Fruit fly (Drosophila melanogaster) whole organism, embryonic: ENCODE measurements around the gene Nrd1.
A peak's percentile ranks its signal among the peaks of the same experiment; 100 is the strongest.

ENCODE experiments used
- Antp ChIP-seq: fragments of 200-800 bp; sonication (Bioruptor generic); optimal IDR thresholded peaks from 3 replicates; lab custom pipeline; 2016; ENCODE audit warnings: missing biosample characterization, missing genetic modification characterization
- Atf-2 ChIP-seq: fragments of 200-800 bp; sonication (Bioruptor generic); optimal IDR thresholded peaks from 2 replicates; lab custom pipeline; 2016; ENCODE audit warnings: missing biosample characterization, missing genetic modification characterization
- Atf3 ChIP-seq: fragments of 200-800 bp; sonication (Bioruptor generic); optimal IDR thresholded peaks from 3 replicates; lab custom pipeline; 2016; ENCODE audit warnings: missing biosample characterization, missing genetic modification characterization
- Bgb ChIP-seq: fragments of 200-800 bp; sonication (Bioruptor generic); IDR thresholded peaks from 2 replicates; pipeline ENCODE4 v1.3.6; 2022; ENCODE audit warnings: missing biosample characterization, missing genetic modification characterization; ENCODE audit not compliant: partially characterized antibody
- CG1024 ChIP-seq: fragments of 200-800 bp; sonication (Bioruptor generic); IDR thresholded peaks from 2 replicates; pipeline ENCODE4 v1.3.6; 2022; ENCODE audit warnings: missing biosample characterization, missing genetic modification characterization
- CG10431 ChIP-seq: fragments of 200-800 bp; sonication (Bioruptor generic); optimal IDR thresholded peaks from 3 replicates; lab custom pipeline; 2018; ENCODE audit warnings: missing biosample characterization, mild to moderate bottlenecking, missing genetic modification characterization
- CG10543 ChIP-seq: fragments of 200-800 bp; sonication (Bioruptor generic); optimal IDR thresholded peaks from 3 replicates; lab custom pipeline; 2017; ENCODE audit warnings: missing biosample characterization, mild to moderate bottlenecking, missing genetic modification characterization, moderate library complexity
- CG10654 ChIP-seq: fragments of 200-800 bp; sonication (Bioruptor generic); optimal IDR thresholded peaks from 2 replicates; lab custom pipeline; 2016; ENCODE audit warnings: missing biosample characterization, missing genetic modification characterization
- CG11504 ChIP-seq: fragments of 200-800 bp; sonication (Bioruptor generic); optimal IDR thresholded peaks from 3 replicates; lab custom pipeline; 2019; ENCODE audit warnings: missing biosample characterization, mild to moderate bottlenecking, missing genetic modification characterization, moderate library complexity
- CG11695 ChIP-seq: fragments of 200-800 bp; sonication (Bioruptor generic); IDR thresholded peaks from 3 replicates; pipeline ENCODE4 v1.3.6; 2022; ENCODE audit warnings: missing biosample characterization, missing genetic modification characterization
- CG12219 ChIP-seq: fragments of 200-800 bp; sonication (Bioruptor generic); optimal IDR thresholded peaks from 3 replicates; lab custom pipeline; 2018; ENCODE audit warnings: missing biosample characterization, mild to moderate bottlenecking, missing genetic modification characterization
- CG12391 ChIP-seq: fragments of 200-800 bp; sonication (Bioruptor generic); optimal IDR thresholded peaks from 3 replicates; lab custom pipeline; 2018; ENCODE audit warnings: missing biosample characterization, mild to moderate bottlenecking, missing genetic modification characterization, moderate library complexity
- CG12659 ChIP-seq: fragments of 200-800 bp; sonication (Bioruptor generic); optimal IDR thresholded peaks from 3 replicates; lab custom pipeline; 2017; ENCODE audit warnings: mild to moderate bottlenecking, missing biosample characterization, missing genetic modification reagents, missing genetic modification characterization
- CG14050 ChIP-seq: fragments of 200-800 bp; sonication (Bioruptor generic); IDR thresholded peaks from 3 replicates; pipeline ENCODE4 v1.3.6; 2022; ENCODE audit warnings: missing biosample characterization, missing genetic modification characterization
- CG1529 ChIP-seq: fragments of 200-800 bp; sonication (Bioruptor generic); optimal IDR thresholded peaks from 3 replicates; lab custom pipeline; 2018; ENCODE audit warnings: missing biosample characterization, missing genetic modification characterization
- CG17361 ChIP-seq: fragments of 200-800 bp; sonication (Bioruptor generic); IDR thresholded peaks from 3 replicates; pipeline ENCODE4 v1.3.6; 2022; ENCODE audit warnings: missing biosample characterization, missing genetic modification characterization
- CG17912 ChIP-seq: fragments of 200-800 bp; sonication (Bioruptor generic); optimal IDR thresholded peaks from 2 replicates; lab custom pipeline; 2018; ENCODE audit warnings: missing biosample characterization, mild to moderate bottlenecking, missing genetic modification characterization
- CG18262 ChIP-seq: fragments of 200-800 bp; optimal IDR thresholded peaks from 3 replicates; lab custom pipeline; 2019; ENCODE audit warnings: missing biosample characterization, mild to moderate bottlenecking, missing genetic modification characterization, moderate library complexity
- CG30403 ChIP-seq: fragments of 200-800 bp; sonication (Bioruptor generic); optimal IDR thresholded peaks from 3 replicates; lab custom pipeline; 2016; ENCODE audit warnings: missing biosample characterization, missing genetic modification characterization
- CG33557 ChIP-seq: fragments of 200-800 bp; sonication (Bioruptor generic); optimal IDR thresholded peaks from 2 replicates; lab custom pipeline; 2019; ENCODE audit warnings: missing biosample characterization, mild to moderate bottlenecking, missing genetic modification characterization, moderate library complexity
- CG3847 ChIP-seq: fragments of 200-800 bp; sonication (Bioruptor generic); IDR thresholded peaks from 2 replicates; pipeline ENCODE4 v1.3.6; 2022; ENCODE audit warnings: missing biosample characterization, missing genetic modification characterization
- CG4617 ChIP-seq: fragments of 200-800 bp; sonication (Bioruptor generic); optimal IDR thresholded peaks from 3 replicates; lab custom pipeline; 2016; ENCODE audit warnings: missing biosample characterization, missing genetic modification characterization, borderline replicate concordance
- CG4820 ChIP-seq: fragments of 200-800 bp; sonication (Bioruptor generic); optimal IDR thresholded peaks from 3 replicates; lab custom pipeline; 2016; ENCODE audit warnings: missing biosample characterization, missing genetic modification characterization
- CG6791 ChIP-seq: fragments of 200-800 bp; sonication (Bioruptor generic); IDR thresholded peaks from 3 replicates; pipeline ENCODE4 v1.3.6; 2022; ENCODE audit warnings: missing biosample characterization, missing genetic modification characterization; ENCODE audit not compliant: partially characterized antibody
- CG7987 ChIP-seq: fragments of 200-800 bp; sonication (Bioruptor generic); optimal IDR thresholded peaks from 2 replicates; lab custom pipeline; 2018; ENCODE audit warnings: missing biosample characterization, mild to moderate bottlenecking, missing genetic modification characterization, moderate library complexity
- CG8924 ChIP-seq: fragments of 200-800 bp; optimal IDR thresholded peaks from 3 replicates; lab custom pipeline; 2019; ENCODE audit warnings: missing biosample characterization, mild to moderate bottlenecking, missing genetic modification characterization, moderate library complexity
- CG9727 ChIP-seq: fragments of 200-800 bp; sonication (Bioruptor generic); optimal IDR thresholded peaks from 3 replicates; lab custom pipeline; 2017; ENCODE audit warnings: missing biosample characterization, mild to moderate bottlenecking, missing genetic modification characterization
- Chrac-16 ChIP-seq: fragments of 200-800 bp; sonication (Bioruptor generic); optimal IDR thresholded peaks from 3 replicates; lab custom pipeline; 2016; ENCODE audit warnings: missing biosample characterization, missing genetic modification characterization
- Doc2 ChIP-seq: fragments of 200-800 bp; sonication (Bioruptor generic); IDR thresholded peaks from 2 replicates; pipeline ENCODE4 v1.3.6; 2022; ENCODE audit warnings: missing biosample characterization, missing genetic modification characterization
- E2f1 ChIP-seq: fragments of 200-800 bp; sonication (Bioruptor generic); IDR thresholded peaks from 2 replicates; pipeline ENCODE4 v1.3.6; 2022; ENCODE audit warnings: missing biosample characterization, missing genetic modification characterization
- ERR ChIP-seq: fragments of 200-800 bp; sonication (Bioruptor generic); optimal IDR thresholded peaks from 2 replicates; lab custom pipeline; 2016; ENCODE audit warnings: missing biosample characterization, missing genetic modification characterization
- Eip74EF ChIP-seq, 2 experiments: fragments of 200-800 bp in 1 of 2; fragments of >200 bp in 1 of 2; sonication (Bioruptor generic) in 1 of 2; optimal IDR thresholded peaks; 2 replicates each; lab custom pipeline; 2017 to 2019; ENCODE audit warnings: missing biosample characterization in 2 of 2, missing genetic modification characterization in 2 of 2, mild to moderate bottlenecking in 1 of 2, moderate library complexity in 1 of 2
- MTF-1 ChIP-seq: fragments of 200-800 bp; sonication (Bioruptor generic); optimal IDR thresholded peaks from 2 replicates; lab custom pipeline; 2018; ENCODE audit warnings: missing biosample characterization, mild to moderate bottlenecking, missing genetic modification characterization, borderline replicate concordance
- Med ChIP-seq: fragments of 200-800 bp; sonication (Bioruptor generic); peaks from one replicate; lab custom pipeline; 2016; ENCODE audit warnings: missing biosample characterization, missing genetic modification characterization, mild to moderate bottlenecking, inconsistent platforms, moderate library complexity
- NC2β ChIP-seq: fragments of 200-800 bp; sonication (Bioruptor generic); optimal IDR thresholded peaks from 2 replicates; lab custom pipeline; 2016; ENCODE audit warnings: missing biosample characterization, missing genetic modification characterization
- Ptx1 ChIP-seq: fragments of 200-800 bp; sonication (Bioruptor generic); IDR thresholded peaks from 2 replicates; pipeline ENCODE4 v1.3.6; 2022; ENCODE audit warnings: missing biosample characterization, missing genetic modification characterization
- Rfx ChIP-seq: fragments of 200-800 bp; sonication (Bioruptor generic); IDR thresholded peaks from 2 replicates; pipeline ENCODE4 v1.3.6; 2022; ENCODE audit warnings: missing biosample characterization, missing genetic modification characterization
- Tbp ChIP-seq: fragments of >200 bp; optimal IDR thresholded peaks from 2 replicates; lab custom pipeline; 2018; ENCODE audit warnings: missing biosample characterization, missing genetic modification characterization
- aop ChIP-seq: fragments of 200-800 bp; sonication (Bioruptor generic); IDR thresholded peaks from 2 replicates; pipeline ENCODE4 v1.3.6; 2022; ENCODE audit warnings: missing biosample characterization, missing genetic modification characterization
- ash1 ChIP-seq: fragments of 200-800 bp; sonication (Bioruptor generic); optimal IDR thresholded peaks from 2 replicates; lab custom pipeline; 2018; ENCODE audit warnings: missing biosample characterization, mild to moderate bottlenecking, missing genetic modification characterization
- bcd ChIP-seq: fragments of 200-800 bp; sonication (Bioruptor generic); optimal IDR thresholded peaks from 2 replicates; lab custom pipeline; 2017; ENCODE audit warnings: missing biosample characterization, mild to moderate bottlenecking, missing genetic modification characterization
- bsh ChIP-seq, 2 experiments: fragments of 200-800 bp; sonication (Bioruptor generic); optimal IDR thresholded peaks; 2 replicates each; lab custom pipeline; 2017 to 2018; ENCODE audit warnings: mild to moderate bottlenecking in 2 of 2, missing biosample characterization in 2 of 2, missing genetic modification characterization in 2 of 2, moderate library complexity in 1 of 2
- ci ChIP-seq: fragments of 200-800 bp; sonication (Bioruptor generic); IDR thresholded peaks from 3 replicates; pipeline ENCODE4 v1.3.6; 2022; ENCODE audit warnings: missing biosample characterization, missing genetic modification characterization
- ewg ChIP-seq: fragments of 200-800 bp; sonication (Bioruptor generic); optimal IDR thresholded peaks from 3 replicates; lab custom pipeline; 2017; ENCODE audit warnings: mild to moderate bottlenecking, missing biosample characterization, missing genetic modification reagents, missing genetic modification characterization
- fd3F ChIP-seq: fragments of 200-800 bp; sonication (Bioruptor generic); optimal IDR thresholded peaks from 2 replicates; lab custom pipeline; 2018; ENCODE audit warnings: missing biosample characterization, mild to moderate bottlenecking, missing genetic modification characterization, moderate library complexity
- hbn ChIP-seq: fragments of 200-800 bp; sonication (Bioruptor generic); IDR thresholded peaks from 2 replicates; pipeline ENCODE4 v1.3.6; 2022; ENCODE audit warnings: missing biosample characterization, missing genetic modification characterization; ENCODE audit not compliant: partially characterized antibody
- lilli ChIP-seq: fragments of 200-800 bp; sonication (Bioruptor generic); optimal IDR thresholded peaks from 3 replicates; lab custom pipeline; 2016; ENCODE audit warnings: missing biosample characterization, missing genetic modification characterization
- lmd ChIP-seq: fragments of 200-800 bp; sonication (Bioruptor generic); IDR thresholded peaks from 2 replicates; pipeline ENCODE4 v1.3.6; 2022; ENCODE audit warnings: missing biosample characterization, missing genetic modification characterization
- ro ChIP-seq: fragments of 200-800 bp; sonication (Bioruptor generic); IDR thresholded peaks from 2 replicates; pipeline ENCODE4 v1.3.6; 2022; ENCODE audit warnings: missing biosample characterization, missing genetic modification characterization
- sr ChIP-seq: fragments of 200-800 bp; sonication (Bioruptor generic); IDR thresholded peaks from 3 replicates; pipeline ENCODE4 v1.3.6; 2022; ENCODE audit warnings: missing biosample characterization, missing genetic modification characterization
- sug ChIP-seq: fragments of 200-800 bp; optimal IDR thresholded peaks from 2 replicates; lab custom pipeline; 2019; ENCODE audit warnings: missing biosample characterization, mild to moderate bottlenecking, missing genetic modification characterization, moderate library complexity

The Nrd1 gene

DNA sequence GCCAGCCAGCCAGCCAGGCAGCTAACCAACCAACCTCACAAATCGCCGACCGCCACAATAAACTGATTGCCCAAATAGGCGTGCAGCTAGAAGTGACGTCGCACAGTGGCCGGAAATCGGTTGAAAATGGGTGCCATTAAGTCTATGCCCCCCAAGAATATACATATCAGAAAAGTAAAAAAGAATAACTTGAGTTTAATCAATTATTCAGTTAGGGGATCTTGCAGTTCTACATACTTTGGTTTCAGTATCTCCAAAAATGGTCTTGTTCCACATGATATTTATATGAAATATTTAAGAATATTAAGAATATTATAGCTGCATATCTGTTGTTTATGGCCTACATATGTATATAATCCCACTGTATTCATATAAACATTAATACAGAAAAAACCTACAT, 16.7 kb upstream of the Nrd1 start (continued):
- no peak for TF ChIP-seq Tbp (GFP tag; lab: Kevin White, UChicago)
- TF ChIP-seq CG14050 (GFP tag; lab: Robert Waterston, UW): no peak
- TF ChIP-seq CG4820 (GFP tag; lab: Kevin White, UChicago): no peak
- no peak for TF ChIP-seq Doc2
- no peak for TF ChIP-seq Atf-2
- peak; percentile 73 for TF ChIP-seq Med
- no peak for TF ChIP-seq CG11504 (tag; lab: Kevin White, UChicago)
- TF ChIP-seq CG17912: no peak
- TF ChIP-seq CG33557 (GFP tag; lab: Kevin White, UChicago): no peak
- no peak for TF ChIP-seq CG10654
- peak; percentile 48 for TF ChIP-seq CG3847 (GFP tag; lab: Robert Waterston, UW)
- TF ChIP-seq CG1529 (GFP tag; lab: Kevin White, UChicago): no peak
- TF ChIP-seq Eip74EF (GFP tag; optimal IDR thresholded peaks at IDR 0.05; lab: Kevin White, UChicago): no peak
- TF ChIP-seq Bgb (GFP tag; lab: Robert Waterston, UW): no peak
- peak; percentile 76 for TF ChIP-seq CG10543 (GFP tag; lab: Kevin White, UChicago)
- peak; percentile 44 for TF ChIP-seq CG12391 (tag; lab: Kevin White, UChicago)
- TF ChIP-seq bcd (GFP tag; lab: Kevin White, UChicago): peak; percentile 48
- no peak for TF ChIP-seq E2f1
- no peak for TF ChIP-seq Atf3 (GFP tag; lab: Kevin White, UChicago)
- TF ChIP-seq bsh (GFP tag; optimal IDR thresholded peaks at IDR 0.05; lab: Kevin White, UChicago): peak in 1 of 2 experiments; percentile 31
- peak; percentile 58 for TF ChIP-seq Rfx (GFP tag; lab: Robert Waterston, UW)
- TF ChIP-seq Ptx1: no peak
- TF ChIP-seq lmd: peak; percentile 50; the same call in 1 of the 2 replicates
- no peak for TF ChIP-seq ash1
- no peak for TF ChIP-seq CG10431 (GFP tag; lab: Kevin White, UChicago)
- TF ChIP-seq CG8924 (tag; lab: Kevin White, UChicago): peak; percentile 50
- no peak for TF ChIP-seq ro
- TF ChIP-seq CG12659: peak; percentile 58
- no peak for TF ChIP-seq NC2β
- TF ChIP-seq sr (GFP tag; lab: Robert Waterston, UW): no peak
- TF ChIP-seq CG1024 (GFP tag; lab: Robert Waterston, UW): no peak
- TF ChIP-seq CG17361 (GFP tag; lab: Robert Waterston, UW): 0 out of 3 replicates have a peak, but pooled peaks have one; percentile 14
- TF ChIP-seq MTF-1: peak; percentile 8
- TF ChIP-seq CG9727 (GFP tag; lab: Kevin White, UChicago): no peak
- TF ChIP-seq sug (tag; lab: Kevin White, UChicago): peak; percentile 47
- TF ChIP-seq CG12219: peak; percentile 19
- TF ChIP-seq CG4617 (GFP tag; lab: Kevin White, UChicago): no peak
- TF ChIP-seq CG6791: no peak
- peak; percentile 38 for TF ChIP-seq CG30403
- peak; percentile 6 for TF ChIP-seq ewg (GFP tag; lab: Kevin White, UChicago)
- peak; percentile 19; the same call in 1 of the 3 replicates for TF ChIP-seq CG11695 (GFP tag; lab: Robert Waterston, UW)
- TF ChIP-seq CG18262 (tag; lab: Kevin White, UChicago): no peak
- TF ChIP-seq ci (GFP tag; lab: Robert Waterston, UW): no peak
- TF ChIP-seq Chrac-16 (GFP tag; lab: Kevin White, UChicago): peak; percentile 15
- no peak for TF ChIP-seq Antp
- peak; percentile 48 for TF ChIP-seq fd3F (GFP tag; lab: Kevin White, UChicago)
- no peak for TF ChIP-seq aop (GFP tag; lab: Robert Waterston, UW)
- TF ChIP-seq CG7987 (GFP tag; lab: Kevin White, UChicago): no peak
- no peak for TF ChIP-seq lilli
- no peak for TF ChIP-seq hbn (GFP tag; lab: Robert Waterston, UW)
- TF ChIP-seq ERR (GFP tag; lab: Kevin White, UChicago): no peak
